Worm (Caenorhabditis elegans): Measurements from ENCODE around the gene mab-3.

- no peak for TF ChIP-seq nhr-237 (tag; optimal IDR thresholded peaks at IDR 0.05)
- TF ChIP-seq mab-5 (tag; optimal IDR thresholded peaks at IDR 0.05) = no peak
- TF ChIP-seq unc-62 (GFP tag; optimal IDR thresholded peaks at IDR 0.05) = no peak
These were observed 6.9 kb upstream of the mab-3 start for ce11 chrII:9725056-9725455.

All from whole organism, L2 larva.